5 fruit fly cellular contexts compared by ENCODE assay signal in the genomic region with DNA sequence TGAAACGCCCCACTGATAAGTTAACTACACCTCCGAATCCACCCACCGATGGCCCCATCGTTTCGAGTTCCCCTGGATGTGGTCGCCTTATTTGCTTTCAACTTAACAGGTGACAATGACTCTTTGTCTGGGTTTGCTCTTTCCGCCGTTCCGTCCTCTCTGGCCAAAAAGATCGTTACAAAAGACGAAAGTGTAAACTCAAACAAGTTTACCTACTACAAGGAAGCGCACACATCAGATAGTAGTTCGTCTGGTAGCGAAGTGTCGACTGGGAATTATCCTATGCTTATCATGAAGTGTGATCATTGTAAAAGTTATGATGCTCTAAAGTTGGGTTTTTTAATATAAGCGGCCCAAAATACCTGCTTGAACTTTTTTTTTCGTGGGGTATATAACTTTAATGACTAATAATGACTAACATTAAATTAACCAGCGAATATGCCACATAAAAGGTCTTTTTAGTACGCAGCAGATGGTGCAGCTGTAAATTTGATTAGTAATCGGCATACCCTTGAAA.
TF ChIP-seq lines count a peak whose summit lies in the region.

No protein-coding gene starts in this region.

- no peak for TF ChIP-seq CTCF in whole organism, embryonic (GFP tag; optimal IDR thresholded peaks at IDR 0.05; lab: Kevin White, UChicago)

TF ChIP-seq in whole organism, adult, 20 proteins besides CTCF, POLR2A, EP300 and RAD21 (continues in another document):
- TF ChIP-seq bab1 (GFP tag; optimal IDR thresholded peaks at IDR 0.05; lab: Kevin White, UChicago) (no peak), Clk (GFP tag; optimal IDR thresholded peaks at IDR 0.05; lab: Kevin White, UChicago) (peak; percentile 37), pad (GFP tag; optimal IDR thresholded peaks at IDR 0.05; lab: Kevin White, UChicago) (peak; percentile 53), CG11617 (GFP tag; optimal IDR thresholded peaks at IDR 0.05; lab: Kevin White, UChicago) (peak; percentile 68), cnc (optimal IDR thresholded peaks at IDR 0.05; lab: Kevin White, UChicago) (no peak), Hr96 (GFP tag; optimal IDR thresholded peaks at IDR 0.05; lab: Kevin White, UChicago) (peak; percentile 33), CG7101 (tag; optimal IDR thresholded peaks at IDR 0.05; lab: Kevin White, UChicago) (peak; percentile 70), CG12768 (GFP tag; optimal IDR thresholded peaks at IDR 0.05; lab: Kevin White, UChicago) (peak; percentile 72), CG5204 (GFP tag; optimal IDR thresholded peaks at IDR 0.05; lab: Kevin White, UChicago) (peak; percentile 71), tj (GFP tag; optimal IDR thresholded peaks at IDR 0.05; lab: Kevin White, UChicago) (peak; percentile 15), Mnt (GFP tag; optimal IDR thresholded peaks at IDR 0.05; lab: Kevin White, UChicago) (peak; percentile 55), CG14711 (tag; optimal IDR thresholded peaks at IDR 0.05; lab: Kevin White, UChicago) (no peak), Crg-1 (GFP tag; optimal IDR thresholded peaks at IDR 0.05; lab: Kevin White, UChicago) (peak; percentile 56), ovo (GFP tag; optimal IDR thresholded peaks at IDR 0.05; lab: Kevin White, UChicago) (peak; percentile 46), CG1620 (GFP tag; optimal IDR thresholded peaks at IDR 0.05; lab: Kevin White, UChicago) (no peak), toe (GFP tag; optimal IDR thresholded peaks at IDR 0.05; lab: Kevin White, UChicago) (peak; percentile 26), CG33017 (tag; optimal IDR thresholded peaks at IDR 0.05; lab: Kevin White, UChicago) (peak; percentile 60)

TF ChIP-seq in whole organism, embryonic, 481 proteins besides CTCF, POLR2A, EP300 and RAD21 (continues in another document):
- no peak for TF ChIP-seq CG7963 (GFP tag; IDR thresholded peaks at IDR 0.05; lab: Robert Waterston, UW; ENCODE audit: partially characterized antibody)
- TF ChIP-seq CG15601 (tag; optimal IDR thresholded peaks at IDR 0.05; lab: Kevin White, UChicago), result peak; percentile 42
- peak; percentile 20; the same call in 1 of the 2 replicates for TF ChIP-seq chm (GFP tag; IDR thresholded peaks at IDR 0.05; lab: Robert Waterston, UW)
- TF ChIP-seq sens-2 (GFP tag; IDR thresholded peaks at IDR 0.05; lab: Robert Waterston, UW), result no peak
- TF ChIP-seq HLH54F (GFP tag; optimal IDR thresholded peaks at IDR 0.05; lab: Kevin White, UChicago), result peak; percentile 16
- peak; percentile 10 for TF ChIP-seq Hsf (GFP tag; optimal IDR thresholded peaks at IDR 0.05; lab: Kevin White, UChicago)
- no peak for TF ChIP-seq odd (GFP tag; optimal IDR thresholded peaks at IDR 0.05; lab: Kevin White, UChicago)
- TF ChIP-seq Med (GFP tag; lab: Kevin White, UChicago), result peak; percentile 55
- TF ChIP-seq dmrt99B (tag; optimal IDR thresholded peaks at IDR 0.05; lab: Kevin White, UChicago), result peak; percentile 16
- TF ChIP-seq gem (tag; optimal IDR thresholded peaks at IDR 0.05; lab: Kevin White, UChicago), result peak; percentile 41
- TF ChIP-seq CG1233 (GFP tag; optimal IDR thresholded peaks at IDR 0.05; lab: Kevin White, UChicago), result peak; percentile 3
- peak; percentile 0 for TF ChIP-seq fu2 (GFP tag; optimal IDR thresholded peaks at IDR 0.05; lab: Kevin White, UChicago)
- no peak for TF ChIP-seq CG13123 (GFP tag; optimal IDR thresholded peaks at IDR 0.05; lab: Kevin White, UChicago)
- TF ChIP-seq CHES-1-like (GFP tag; optimal IDR thresholded peaks at IDR 0.05; lab: Kevin White, UChicago), result no peak
- TF ChIP-seq twi (tag; optimal IDR thresholded peaks at IDR 0.05; lab: Kevin White, UChicago), result no peak
- TF ChIP-seq Max (GFP tag; optimal IDR thresholded peaks at IDR 0.05; lab: Kevin White, UChicago), result no peak
- no peak for TF ChIP-seq lbe (GFP tag; optimal IDR thresholded peaks at IDR 0.05; lab: Kevin White, UChicago)

TF ChIP-seq in whole organism, prepupa, 60 proteins besides CTCF, POLR2A, EP300 and RAD21 (continues in another document):
- peak; percentile 61 for TF ChIP-seq pdm3 (GFP tag; optimal IDR thresholded peaks at IDR 0.05; lab: Kevin White, UChicago)
- TF ChIP-seq acj6 (GFP tag; optimal IDR thresholded peaks at IDR 0.05; lab: Kevin White, UChicago), result peak; percentile 58
- peak; percentile 4 for TF ChIP-seq lz (GFP tag; optimal IDR thresholded peaks at IDR 0.05; lab: Kevin White, UChicago)
- TF ChIP-seq CG3919 (GFP tag; optimal IDR thresholded peaks at IDR 0.05; lab: Kevin White, UChicago), result peak; percentile 31
- TF ChIP-seq vri (GFP tag; optimal IDR thresholded peaks at IDR 0.05; lab: Kevin White, UChicago), result peak; percentile 44
- peak; percentile 47; the same call in 1 of the 3 replicates for TF ChIP-seq CG6163 (GFP tag; IDR thresholded peaks at IDR 0.05; lab: Robert Waterston, UW)
- peak; percentile 6 for TF ChIP-seq CG7368 (GFP tag; optimal IDR thresholded peaks at IDR 0.05; lab: Kevin White, UChicago)
- TF ChIP-seq CG10631 (GFP tag; optimal IDR thresholded peaks at IDR 0.05; lab: Kevin White, UChicago), result peak; percentile 42
- TF ChIP-seq CG6276 (GFP tag; optimal IDR thresholded peaks at IDR 0.05; lab: Kevin White, UChicago), result peak; percentile 20
- peak; percentile 3 for TF ChIP-seq CG3032 (tag; optimal IDR thresholded peaks at IDR 0.05; lab: Kevin White, UChicago)
- no peak for TF ChIP-seq Smox (GFP tag; optimal IDR thresholded peaks at IDR 0.05; lab: Kevin White, UChicago)
- peak; percentile 11 for TF ChIP-seq Blimp-1 (GFP tag; optimal IDR thresholded peaks at IDR 0.05; lab: Kevin White, UChicago)
- TF ChIP-seq salr (GFP tag; optimal IDR thresholded peaks at IDR 0.05; lab: Kevin White, UChicago), result peak; percentile 33 to 50
- peak; percentile 48 for TF ChIP-seq CG6808 (GFP tag; optimal IDR thresholded peaks at IDR 0.05; lab: Kevin White, UChicago)
- no peak for TF ChIP-seq Gug (GFP tag; IDR thresholded peaks at IDR 0.05; lab: Robert Waterston, UW)
- no peak for TF ChIP-seq Sox102F (GFP tag; optimal IDR thresholded peaks at IDR 0.05; lab: Kevin White, UChicago)
- peak; percentile 15 for TF ChIP-seq topi (GFP tag; optimal IDR thresholded peaks at IDR 0.05; lab: Kevin White, UChicago)
- TF ChIP-seq Eip93F (GFP tag; optimal IDR thresholded peaks at IDR 0.05; lab: Kevin White, UChicago), result no peak

TF ChIP-seq in whole organism, pupa, 21 proteins besides CTCF, POLR2A, EP300 and RAD21 (continues in another document):
- TF ChIP-seq Pif1B (GFP tag; optimal IDR thresholded peaks at IDR 0.05; lab: Kevin White, UChicago) (no peak), CG32121 (GFP tag; IDR thresholded peaks at IDR 0.05; lab: Robert Waterston, UW) (no peak), CG9948 (tag; optimal IDR thresholded peaks at IDR 0.05; lab: Kevin White, UChicago) (peak; percentile 17), fd96Ca (GFP tag; IDR thresholded peaks at IDR 0.05; lab: Robert Waterston, UW) (0 out of 3 replicates have a peak, but pooled peaks have one; percentile 39), EcR (GFP tag; optimal IDR thresholded peaks at IDR 0.05; lab: Kevin White, UChicago) (peak; percentile 93), CG12605 (GFP tag; IDR thresholded peaks at IDR 0.05; lab: Robert Waterston, UW) (no peak), CG17806 (tag; optimal IDR thresholded peaks at IDR 0.05; lab: Kevin White, UChicago) (peak; percentile 18), CG8301 (tag; optimal IDR thresholded peaks at IDR 0.05; lab: Kevin White, UChicago) (peak; percentile 52), CG10348 (GFP tag; IDR thresholded peaks at IDR 0.05; lab: Robert Waterston, UW) (no peak), CG34367 (tag; optimal IDR thresholded peaks at IDR 0.05; lab: Kevin White, UChicago) (peak; percentile 42), CG8159 (tag; optimal IDR thresholded peaks at IDR 0.05; lab: Kevin White, UChicago) (peak; percentile 55), Ets98B (GFP tag; IDR thresholded peaks at IDR 0.05; lab: Robert Waterston, UW) (no peak), CG13204 (GFP tag; optimal IDR thresholded peaks at IDR 0.05; lab: Kevin White, UChicago) (peak; percentile 71), Pif1A (GFP tag; optimal IDR thresholded peaks at IDR 0.05; lab: Kevin White, UChicago) (no peak), Snoo (tag; optimal IDR thresholded peaks at IDR 0.05; lab: Kevin White, UChicago) (no peak), gl (tag; optimal IDR thresholded peaks at IDR 0.05; lab: Kevin White, UChicago) (peak; percentile 29), CG14655 (GFP tag; optimal IDR thresholded peaks at IDR 0.05; lab: Kevin White, UChicago) (peak; percentile 66), D1 (tag; optimal IDR thresholded peaks at IDR 0.05; lab: Kevin White, UChicago) (no peak), rn (GFP tag; IDR thresholded peaks at IDR 0.05; lab: Robert Waterston, UW) (0 out of 2 replicates have a peak, but pooled peaks have one; percentile 5)

TF ChIP-seq in whole organism, wandering third instar larva, 38 proteins besides CTCF, POLR2A, EP300 and RAD21:
- TF ChIP-seq Sp1 (GFP tag; optimal IDR thresholded peaks at IDR 0.05; lab: Kevin White, UChicago) (peak; percentile 3), psq (GFP tag; optimal IDR thresholded peaks at IDR 0.05; lab: Kevin White, UChicago) (peak; percentile 20), br (GFP tag; optimal IDR thresholded peaks at IDR 0.05; lab: Kevin White, UChicago) (peak; percentile 8), ey (GFP tag; optimal IDR thresholded peaks at IDR 0.05; lab: Kevin White, UChicago) (no peak), Vsx2 (GFP tag; optimal IDR thresholded peaks at IDR 0.05; lab: Kevin White, UChicago; ENCODE audit: partially characterized antibody) (no peak), fru (GFP tag; optimal IDR thresholded peaks at IDR 0.05; lab: Kevin White, UChicago) (peak; percentile 54), Hr83 (GFP tag; optimal IDR thresholded peaks at IDR 0.05; lab: Kevin White, UChicago; ENCODE audit: poor library complexity, severe bottlenecking) (no peak), h (GFP tag; optimal IDR thresholded peaks at IDR 0.05; lab: Kevin White, UChicago) (peak; percentile 16)
